Worm (Caenorhabditis elegans) whole organism, L4 larva: ENCODE results near the gene E02H9.7.

Experiments
- ama-1 ChIP-seq: fragments of 150-350 bp; optimal IDR thresholded peaks from 2 replicates; lab custom pipeline; 2014; ENCODE audit warnings: inconsistent platforms, mixed read lengths
- attf-4 ChIP-seq: sonication (generic microtip); optimal IDR thresholded peaks from 3 replicates; lab custom pipeline; 2017; ENCODE audit warnings: missing biosample characterization, missing genetic modification characterization
- ceh-82 ChIP-seq: sonication (generic microtip); optimal IDR thresholded peaks from 2 replicates; lab custom pipeline; 2017; ENCODE audit warnings: missing biosample characterization, missing genetic modification characterization
- fos-1 ChIP-seq: fragments of 150-350 bp; optimal IDR thresholded peaks from 2 replicates; lab custom pipeline; 2014; ENCODE audit warnings: missing biosample characterization, missing genetic modification characterization
- madf-5 ChIP-seq, 2 experiments: fragments of 200-800 bp; sonication (Bioruptor generic); IDR thresholded peaks; 2 replicates each; pipeline ENCODE4 v1.3.6; 2022; ENCODE audit warnings: missing compliant biosample characterization in 2 of 2, missing genetic modification characterization in 2 of 2
- pha-4 ChIP-seq, 2 experiments: fragments of 150-350 bp in 1 of 2; fragments of 200-800 bp in 1 of 2; sonication (Bioruptor generic) in 1 of 2; IDR thresholded peaks in 1 of 2; optimal IDR thresholded peaks in 1 of 2; 2 replicates each; pipeline versions ENCODE4 v1.3.6 to Lab custom; 2014 to 2022; ENCODE audit warnings: missing genetic modification characterization in 2 of 2, missing genetic modification reagents in 2 of 2, missing biosample characterization in 1 of 2, missing compliant biosample characterization in 1 of 2
- snpc-4 ChIP-seq: fragments of 150-350 bp; optimal IDR thresholded peaks from 2 replicates; lab custom pipeline; 2014; ENCODE audit warnings: missing biosample characterization, missing genetic modification characterization
- unc-62 ChIP-seq, 3 experiments: fragments of 150-350 bp in 1 of 3; sonication (generic microtip); optimal IDR thresholded peaks in 2 of 3; peaks in 1 of 3; 1 replicate in 1 of 3; 2 replicates in 2 of 3; lab custom pipeline; 2014 to 2017; ENCODE audit warnings: missing biosample characterization in 3 of 3, missing genetic modification characterization in 3 of 3, missing genetic modification reagents in 3 of 3, missing genotype in 1 of 3
- ztf-11 ChIP-seq: fragments of 150-350 bp; optimal IDR thresholded peaks from 2 replicates; lab custom pipeline; 2014; ENCODE audit warnings: missing biosample characterization, missing genetic modification characterization

ce11 chrIII:2438543-2438942 is 6.9 kb downstream of the E02H9.7 start, which contains the start of gene E02H9.13:
- no peak for TF ChIP-seq attf-4 (tag; lab: Kevin White, UChicago)
- TF ChIP-seq ztf-11 (tag; lab: Kevin White, UChicago), result no peak
- TF ChIP-seq unc-62 (GFP tag; optimal IDR thresholded peaks at IDR 0.05 in 1 of 2; lab: Kevin White, UChicago), result peak in 1 of 2 experiments; percentile 29
- no peak for TF ChIP-seq unc-62 (tag; optimal IDR thresholded peaks at IDR 0.05; lab: Kevin White, UChicago)
- no peak for TF ChIP-seq fos-1 (tag; lab: Kevin White, UChicago)
- TF ChIP-seq madf-5 (GFP tag; IDR thresholded peaks at IDR 0.05; lab: Robert Waterston, UW), result no peak
- TF ChIP-seq pha-4 (GFP tag; IDR thresholded peaks at IDR 0.05; lab: Robert Waterston, UW), result no peak
- no peak for TF ChIP-seq pha-4 (tag; optimal IDR thresholded peaks at IDR 0.05; lab: Kevin White, UChicago)
- no peak for TF ChIP-seq ama-1
- no peak for TF ChIP-seq snpc-4 (tag; lab: Kevin White, UChicago)
- no peak for TF ChIP-seq ceh-82 (tag; lab: Kevin White, UChicago)
